Fruit fly (Drosophila melanogaster) whole organism, pupa: ENCODE measurements around the gene Best1.

Source experiments
- CG14655 ChIP-seq: fragments of 200-800 bp; sonication (Bioruptor generic); optimal IDR thresholded peaks from 3 replicates; lab custom pipeline; 2017; ENCODE audit warnings: mild to moderate bottlenecking, missing biosample characterization, missing genetic modification reagents, missing genetic modification characterization
- CG17806 ChIP-seq: fragments of 200-800 bp; sonication (Bioruptor generic); optimal IDR thresholded peaks from 2 replicates; lab custom pipeline; 2018; ENCODE audit warnings: missing biosample characterization, mild to moderate bottlenecking, missing genetic modification characterization, moderate library complexity
- CG8159 ChIP-seq: fragments of 200-800 bp; sonication (Bioruptor generic); optimal IDR thresholded peaks from 3 replicates; lab custom pipeline; 2018; ENCODE audit warnings: missing biosample characterization, mild to moderate bottlenecking, missing genetic modification characterization, moderate library complexity
- CG9948 ChIP-seq: fragments of 200-800 bp; sonication (Bioruptor generic); optimal IDR thresholded peaks from 2 replicates; lab custom pipeline; 2018; ENCODE audit warnings: missing biosample characterization, mild to moderate bottlenecking, missing genetic modification characterization, moderate library complexity
- EcR ChIP-seq: fragments of 200-800 bp; sonication (Bioruptor generic); optimal IDR thresholded peaks from 3 replicates; lab custom pipeline; 2019; ENCODE audit warnings: missing biosample characterization, missing genetic modification characterization, mild to moderate bottlenecking, moderate library complexity, missing genetic modification reagents
- Ets98B ChIP-seq: fragments of 200-800 bp; sonication (Bioruptor generic); IDR thresholded peaks from 2 replicates; pipeline ENCODE4 v1.3.6; 2022; ENCODE audit warnings: missing biosample characterization, missing genetic modification characterization
- Pif1A ChIP-seq: fragments of 200-800 bp; sonication (Bioruptor generic); optimal IDR thresholded peaks from 3 replicates; lab custom pipeline; 2016; ENCODE audit warnings: missing biosample characterization, missing genetic modification characterization
- gl ChIP-seq: fragments of 200-800 bp; sonication (Bioruptor generic); optimal IDR thresholded peaks from 2 replicates; lab custom pipeline; 2018; ENCODE audit warnings: missing biosample characterization, mild to moderate bottlenecking, missing genetic modification characterization

dm6 chr3R:10147176-10147575, 23.1 kb downstream of the Best1 start:
- TF ChIP-seq CG14655, result no peak
- TF ChIP-seq Pif1A, result no peak
- no peak for TF ChIP-seq EcR (GFP tag; lab: Kevin White, UChicago)
- TF ChIP-seq gl (tag; lab: Kevin White, UChicago), result no peak
- TF ChIP-seq CG8159 (tag; lab: Kevin White, UChicago), result no peak
- no peak for TF ChIP-seq Ets98B (GFP tag; lab: Robert Waterston, UW)
- TF ChIP-seq CG17806, result no peak
- no peak for TF ChIP-seq CG9948 (tag; lab: Kevin White, UChicago)
